Worm (Caenorhabditis elegans) whole organism, L4/young adult: Measurements from ENCODE around the gene F56D6.11.

Experiments
- W03F9.2 ChIP-seq: fragments of 150-350 bp; optimal IDR thresholded peaks from 2 replicates; lab custom pipeline; 2014; ENCODE audit warnings: missing biosample characterization, missing genetic modification characterization
- dao-5 ChIP-seq: sonication (generic microtip); optimal IDR thresholded peaks from 2 replicates; lab custom pipeline; 2016; ENCODE audit warnings: missing genotype, missing genetic modification characterization, moderate library complexity, missing compliant biosample characterization
- him-1 ChIP-seq: sonication (generic microtip); optimal IDR thresholded peaks from 2 replicates; lab custom pipeline; 2016; ENCODE audit warnings: missing genotype, missing genetic modification reagents, missing genetic modification characterization, missing compliant biosample characterization

F56D6.11 gene

DNA sequence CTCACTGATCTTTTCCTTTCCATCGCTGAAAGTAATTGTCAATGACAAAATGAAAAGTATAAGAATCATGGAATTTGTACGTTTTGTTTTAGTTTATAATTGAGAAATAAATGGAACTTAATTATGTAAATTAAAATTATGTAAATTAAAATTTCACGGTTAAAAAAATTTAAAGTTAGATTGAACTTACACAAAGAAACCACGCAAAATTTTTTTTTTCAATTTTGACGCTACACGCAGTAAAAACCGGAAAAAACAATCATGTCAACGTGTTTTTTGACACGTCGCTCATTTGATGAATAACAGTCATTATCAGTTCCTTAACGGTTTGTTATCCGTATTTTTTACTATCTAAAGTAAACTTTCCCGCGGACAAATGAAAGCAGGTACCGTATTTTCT is 25.2 kb downstream of the F56D6.11 start, which contains the start of the genes F37C4.8 and oac-23:
F37C4.8 (minus strand) TSS at position 101 of the 400 bp plus-strand sequence.
oac-23 (plus strand) TSS at position 323 of the 400 bp plus-strand sequence.
- TF ChIP-seq him-1 (no peak), dao-5 (tag; lab: Kevin White, UChicago) (no peak), W03F9.2 (no peak)

DNA sequence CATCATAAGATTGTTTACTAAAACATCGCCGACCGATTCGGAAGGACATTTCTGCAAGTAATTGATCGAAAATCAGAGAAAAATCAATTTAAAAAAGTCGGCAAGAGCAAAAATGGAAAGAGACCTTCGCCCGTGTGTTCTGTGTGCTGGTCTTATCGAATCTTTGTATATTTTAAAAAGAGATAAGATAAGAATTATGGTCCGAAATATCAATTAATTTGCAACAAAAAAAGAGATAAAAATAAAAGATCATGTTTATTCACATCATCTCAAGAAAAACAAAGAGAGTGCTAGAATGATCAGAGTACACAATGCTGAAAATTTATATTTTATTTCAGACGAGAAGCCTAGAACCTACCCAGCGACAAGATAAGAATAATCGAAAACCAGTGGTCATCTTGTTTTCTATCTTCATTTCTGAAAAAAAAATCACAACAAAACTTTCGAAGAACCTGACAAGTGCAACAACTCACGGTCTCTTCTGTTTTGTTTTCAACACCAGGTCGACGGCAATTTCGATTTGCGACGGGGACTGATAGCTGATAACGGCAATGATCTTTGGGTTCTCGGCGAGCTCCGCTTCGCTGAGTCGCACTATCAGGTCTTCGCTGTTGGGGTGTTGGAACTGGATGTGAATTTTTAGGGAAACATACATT is 27.9 kb downstream of the F56D6.11 start, which contains the start of gene F37C4.6:
F37C4.6 (minus strand) TSS at position 51 of the 656 bp plus-strand sequence.
- no peak for TF ChIP-seq him-1
- no peak for TF ChIP-seq dao-5 (tag; lab: Kevin White, UChicago)

DNA sequence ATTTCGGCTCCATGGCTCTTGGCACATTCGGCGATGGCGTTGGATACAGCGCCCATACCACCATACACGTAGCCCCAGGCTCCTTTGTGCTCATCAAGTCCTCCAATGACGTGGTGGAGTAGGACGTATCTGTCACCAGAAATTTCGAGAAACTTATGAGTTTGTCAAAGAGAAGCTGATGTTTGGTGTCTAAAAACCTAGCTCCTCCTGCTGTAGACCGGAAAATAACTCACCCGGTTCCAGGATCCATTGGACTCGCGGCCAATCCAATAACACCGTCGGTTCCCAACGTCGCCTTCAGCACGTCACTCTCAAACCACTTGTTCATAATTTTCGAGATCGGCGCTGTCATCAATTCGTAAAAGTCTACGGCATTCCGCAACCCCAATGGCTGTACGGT is 29.3 kb downstream of the F56D6.11 start:
- TF ChIP-seq him-1, result no peak
- no peak for TF ChIP-seq dao-5 (tag; lab: Kevin White, UChicago)
- no peak for TF ChIP-seq W03F9.2

DNA sequence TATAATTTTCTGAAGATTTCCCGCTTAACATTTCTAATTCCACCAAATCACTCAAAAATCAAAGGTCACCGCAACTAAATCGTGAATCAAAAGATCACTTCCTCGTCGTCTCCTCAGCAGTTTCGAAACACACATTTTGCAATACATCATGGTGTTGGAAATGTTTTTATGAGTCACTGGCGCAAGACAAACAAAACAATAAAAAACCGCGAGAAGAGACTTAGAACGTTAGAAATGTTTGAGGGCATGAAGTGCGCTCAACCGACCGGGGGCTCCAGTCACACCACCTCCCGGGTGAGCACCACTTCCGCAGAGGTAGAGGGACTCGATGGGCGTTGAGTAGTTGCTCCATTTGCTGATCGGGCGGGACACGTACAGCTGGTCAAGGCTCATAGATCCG is 31.0 kb downstream of the F56D6.11 start:
- TF ChIP-seq dao-5 (tag; lab: Kevin White, UChicago) (no peak), him-1 (no peak), W03F9.2 (no peak)

DNA sequence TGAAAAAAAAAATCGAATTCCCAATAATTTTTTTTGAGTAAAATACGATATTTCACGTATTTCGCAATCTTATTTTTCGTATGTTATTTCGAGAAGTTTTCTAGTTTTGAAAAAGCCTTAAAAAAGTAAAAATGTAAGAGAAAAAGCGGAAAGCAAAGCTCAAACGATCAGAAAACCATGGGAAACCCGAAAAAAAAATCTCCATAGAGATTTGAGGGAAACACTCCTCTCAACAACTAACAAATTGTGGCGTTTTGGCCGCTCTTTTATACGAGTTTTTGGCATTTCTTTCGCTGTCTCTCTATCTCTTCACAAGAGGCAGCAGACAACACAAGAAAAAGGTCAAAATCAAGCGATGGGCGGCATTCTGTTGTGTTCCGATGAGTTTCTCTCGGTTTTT is 31.9 kb downstream of the F56D6.11 start:
- TF ChIP-seq W03F9.2 (no peak), him-1 (no peak), dao-5 (tag; lab: Kevin White, UChicago) (no peak)

DNA sequence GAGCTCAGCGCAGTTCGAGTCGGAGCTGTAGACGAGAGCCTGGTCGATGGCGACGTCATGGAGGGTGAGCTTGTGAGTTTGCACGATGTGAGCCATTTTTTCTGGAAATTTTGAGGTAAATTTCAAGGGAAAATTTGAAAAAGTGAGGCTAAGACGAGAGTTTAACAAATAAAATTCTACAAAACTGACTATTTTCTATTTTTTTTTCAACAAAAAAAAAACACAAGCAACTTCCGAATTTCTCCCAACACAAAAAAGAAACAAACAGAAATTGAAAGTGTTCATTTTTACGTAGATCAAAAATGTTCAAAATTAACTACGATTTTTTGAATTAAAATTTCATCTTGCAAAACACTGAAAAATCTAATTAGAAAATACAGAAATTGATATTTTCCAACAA is 32.6 kb downstream of the F56D6.11 start, which contains the start of gene F37C4.5:
F37C4.5 (minus strand) TSS at position 101 of the 400 bp plus-strand sequence.
- TF ChIP-seq dao-5 (tag; lab: Kevin White, UChicago) (no peak), him-1 (no peak), W03F9.2 (no peak)

DNA sequence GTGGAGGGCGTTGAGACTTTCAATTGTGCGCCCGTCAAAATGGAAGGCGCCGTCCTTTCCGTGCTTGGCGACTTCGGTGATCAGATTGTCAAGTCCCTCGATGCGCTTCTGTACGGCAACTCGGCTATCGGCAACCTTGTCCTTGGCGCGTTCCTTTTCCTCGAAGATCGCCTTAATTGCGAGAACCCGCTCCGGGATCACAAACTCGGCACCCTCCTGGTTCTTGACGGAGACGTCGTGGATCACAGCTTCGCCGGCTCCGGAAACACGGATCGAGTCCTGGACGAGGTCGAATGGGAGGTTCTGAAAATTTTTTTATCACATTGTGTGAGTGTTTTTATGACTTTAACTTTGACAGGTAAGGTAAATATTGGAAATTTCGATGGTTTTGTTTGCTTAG is 33.1 kb downstream of the F56D6.11 start:
- TF ChIP-seq W03F9.2, result no peak
- TF ChIP-seq dao-5 (tag; lab: Kevin White, UChicago), result no peak
- no peak for TF ChIP-seq him-1

DNA sequence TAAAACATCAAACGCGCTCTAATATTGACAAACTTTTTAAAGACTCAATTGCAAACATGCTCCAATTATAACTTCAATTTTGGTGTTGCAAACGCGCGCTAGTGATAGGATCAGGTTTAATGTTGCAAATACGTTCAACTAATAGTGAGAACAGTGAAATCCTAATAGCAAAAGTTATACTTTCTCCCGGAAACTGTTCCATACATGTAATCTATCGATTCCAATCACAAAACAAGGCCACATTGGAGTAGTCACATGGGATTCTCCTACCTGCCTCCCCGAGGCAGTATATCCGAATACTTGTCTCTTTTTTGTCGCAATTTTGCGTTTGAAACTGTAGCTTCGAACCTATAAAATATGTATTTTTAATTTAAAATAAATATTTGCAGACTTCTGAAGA is 36.4 kb downstream of the F56D6.11 start:
- TF ChIP-seq dao-5 (tag; lab: Kevin White, UChicago) (no peak), W03F9.2 (no peak), him-1 (no peak)

DNA sequence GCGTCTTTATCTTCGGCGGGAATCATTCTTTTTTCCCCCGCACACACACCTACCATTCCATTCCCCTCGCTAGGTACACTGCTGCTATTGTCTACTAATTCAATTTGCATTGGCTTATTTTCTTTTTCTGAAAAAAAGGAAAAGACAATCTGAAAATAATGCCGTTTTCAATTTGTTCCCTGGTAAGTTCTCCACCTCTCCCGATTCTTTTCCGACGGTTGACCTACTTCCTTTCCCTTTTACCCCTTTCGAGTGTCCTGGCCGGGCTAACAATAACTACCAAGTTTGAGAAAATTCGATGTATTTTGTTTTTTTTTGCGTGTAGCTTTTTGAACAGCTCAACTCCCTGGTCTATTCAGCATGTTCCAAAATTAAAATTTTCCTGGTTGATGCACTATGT is 39.0 kb downstream of the F56D6.11 start, which contains the start of gene F37C4.4:
F37C4.4 (plus strand) TSS at position 58 of the 400 bp plus-strand sequence.
- TF ChIP-seq dao-5 (tag; lab: Kevin White, UChicago), result no peak
- no peak for TF ChIP-seq him-1
- no peak for TF ChIP-seq W03F9.2

DNA sequence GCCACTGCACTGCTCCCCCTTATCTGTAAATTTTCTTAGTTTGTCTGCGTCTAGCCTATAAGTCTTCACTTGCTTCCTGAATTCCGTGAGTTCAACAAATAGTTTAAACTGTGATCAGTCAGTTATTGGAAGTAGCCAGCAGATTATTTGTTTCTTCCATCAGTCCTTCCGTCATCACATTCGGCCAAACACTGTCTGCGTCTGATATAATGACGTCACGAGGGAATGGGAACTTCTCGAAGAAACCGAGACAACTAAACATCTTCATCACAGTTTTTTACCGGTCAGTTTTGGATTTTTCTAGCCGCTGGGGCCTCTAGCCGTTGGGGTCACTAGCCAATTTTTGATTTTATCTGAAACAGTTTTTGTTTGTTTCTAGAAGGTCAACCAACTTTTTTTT is 40.3 kb downstream of the F56D6.11 start:
- TF ChIP-seq him-1 (no peak), W03F9.2 (no peak), dao-5 (tag; lab: Kevin White, UChicago) (no peak)

DNA sequence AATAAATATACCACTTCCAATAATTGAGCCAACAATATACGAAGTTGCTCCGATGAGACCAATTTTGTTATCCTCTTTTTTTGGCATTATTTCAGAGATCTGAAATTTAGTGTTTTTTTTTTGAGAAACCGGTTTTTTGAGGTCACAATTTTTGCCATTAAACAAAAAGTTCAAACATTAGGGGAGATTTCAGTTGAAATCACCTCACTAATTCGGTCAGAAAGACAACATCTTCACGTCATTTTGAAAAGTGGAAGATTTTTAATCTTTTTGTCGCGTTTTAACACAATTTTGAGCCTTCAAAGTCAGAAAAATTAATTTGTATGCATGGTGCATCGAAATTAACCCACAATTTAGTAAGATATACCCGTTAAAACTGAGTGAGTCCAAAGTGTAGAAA is 41.3 kb downstream of the F56D6.11 start, which contains the start of gene aat-8:
aat-8 (minus strand) TSS at position 101 of the 400 bp plus-strand sequence.
- no peak for TF ChIP-seq dao-5 (tag; lab: Kevin White, UChicago)
- no peak for TF ChIP-seq him-1
- no peak for TF ChIP-seq W03F9.2

DNA sequence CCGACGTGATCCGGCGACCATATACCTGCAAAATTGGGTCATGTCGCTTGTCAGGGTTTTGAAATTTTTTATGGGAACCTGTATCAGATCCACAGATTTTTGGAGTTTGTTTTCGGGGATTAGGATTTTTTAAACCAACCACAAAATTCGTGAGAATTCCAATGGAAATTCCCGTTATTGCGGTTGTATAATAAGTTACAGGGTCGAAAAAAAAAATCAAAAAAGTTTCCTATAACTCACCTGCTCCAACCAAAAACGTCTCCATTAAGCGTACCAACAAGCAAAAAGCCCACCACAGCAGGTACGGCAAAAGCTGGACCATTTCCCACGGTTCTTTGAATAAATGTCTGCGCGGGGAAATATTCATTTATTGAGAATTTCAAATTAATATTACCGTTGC is 43.3 kb downstream of the F56D6.11 start:
- TF ChIP-seq him-1 (no peak), dao-5 (tag; lab: Kevin White, UChicago) (no peak), W03F9.2 (no peak)

DNA sequence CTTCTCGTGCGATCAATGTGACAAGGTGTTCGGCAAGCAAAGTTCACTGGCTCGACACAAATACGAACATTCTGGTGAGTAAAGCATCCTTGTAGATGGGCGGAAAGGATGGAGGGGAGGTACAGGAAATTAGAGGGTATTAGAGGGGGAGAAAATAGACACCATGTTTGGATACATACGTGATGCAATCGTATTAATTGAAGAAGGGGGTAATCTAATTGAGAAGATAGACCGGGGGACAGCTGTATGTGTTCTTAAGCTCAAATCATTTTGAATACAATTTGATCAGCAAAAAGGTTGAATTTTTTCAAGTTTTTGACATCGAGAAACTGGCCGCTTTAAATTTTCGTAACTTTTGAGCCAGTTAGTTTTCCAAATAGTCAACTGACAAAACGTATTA is 45.9 kb downstream of the F56D6.11 start:
- no peak for TF ChIP-seq W03F9.2
- TF ChIP-seq him-1, result no peak

DNA sequence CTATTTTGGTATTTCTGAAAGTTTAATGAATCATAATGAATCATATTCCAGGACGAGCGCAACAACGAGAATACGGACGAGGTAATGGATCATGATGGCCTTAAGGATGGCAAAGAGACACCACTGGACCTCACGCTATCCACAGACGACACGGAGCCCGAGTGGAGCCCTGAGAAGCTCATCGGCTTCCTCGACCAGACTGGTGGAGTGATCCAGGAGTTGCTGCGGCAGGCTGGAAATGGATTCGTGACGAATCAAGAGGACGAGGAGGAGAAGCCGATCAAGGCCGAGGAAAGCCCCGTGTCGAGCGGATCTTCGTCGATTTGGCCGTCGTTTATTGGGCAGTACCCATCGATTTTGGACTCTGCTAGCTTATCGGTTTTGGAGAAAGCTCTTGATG is 46.7 kb downstream of the F56D6.11 start:
- no peak for TF ChIP-seq dao-5 (tag; lab: Kevin White, UChicago)

DNA sequence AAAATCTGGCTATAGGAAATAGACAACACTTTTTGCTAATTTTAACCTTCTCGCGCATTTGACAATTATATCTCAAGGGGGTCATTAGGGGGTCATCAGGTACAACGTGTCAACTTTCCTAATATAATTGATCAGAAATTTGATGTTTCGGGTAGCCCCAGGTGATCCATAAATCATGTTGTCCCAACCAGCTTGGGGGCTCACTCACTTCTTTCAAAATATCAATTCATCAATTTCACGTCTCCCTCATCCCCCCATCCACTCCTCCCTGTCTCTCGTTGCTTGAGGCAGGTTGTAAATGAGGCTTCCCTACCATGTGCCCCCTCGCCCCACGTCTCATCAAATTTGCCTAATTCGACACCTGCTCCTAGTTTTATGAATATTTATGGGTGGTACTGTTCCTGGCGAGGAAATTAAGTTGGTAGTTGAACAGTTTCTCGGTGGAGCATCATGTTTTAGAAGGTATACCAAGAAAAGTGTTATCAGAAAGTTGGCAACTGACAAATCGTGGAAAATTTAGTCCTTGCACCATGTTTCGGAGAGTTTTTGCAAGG is 48.2 kb downstream of the F56D6.11 start:
- TF ChIP-seq W03F9.2 (no peak), dao-5 (tag; lab: Kevin White, UChicago) (no peak), him-1 (no peak)
